Worm (Caenorhabditis elegans): Measurements from ENCODE around the gene pkg-2.
A peak's percentile ranks its signal among the peaks of the same experiment; 100 is the strongest.

The pkg-2 gene

ce11 chrIV:8476880-8477279, 43.8 kb upstream of the pkg-2 start, which contains the start of gene spp-10:
TSS of gene spp-10 (plus strand) at chrIV:8477180.
- no peak for TF ChIP-seq lsy-2 (tag; optimal IDR thresholded peaks at IDR 0.05)
- TF ChIP-seq Y116A8C.19 (tag; optimal IDR thresholded peaks at IDR 0.05; ENCODE audit: borderline replicate concordance): no peak
- peak; percentile 49 for TF ChIP-seq rnt-1 (tag; optimal IDR thresholded peaks at IDR 0.05)
- TF ChIP-seq grh-1 (GFP tag; IDR thresholded peaks at IDR 0.05): no peak

DNA sequence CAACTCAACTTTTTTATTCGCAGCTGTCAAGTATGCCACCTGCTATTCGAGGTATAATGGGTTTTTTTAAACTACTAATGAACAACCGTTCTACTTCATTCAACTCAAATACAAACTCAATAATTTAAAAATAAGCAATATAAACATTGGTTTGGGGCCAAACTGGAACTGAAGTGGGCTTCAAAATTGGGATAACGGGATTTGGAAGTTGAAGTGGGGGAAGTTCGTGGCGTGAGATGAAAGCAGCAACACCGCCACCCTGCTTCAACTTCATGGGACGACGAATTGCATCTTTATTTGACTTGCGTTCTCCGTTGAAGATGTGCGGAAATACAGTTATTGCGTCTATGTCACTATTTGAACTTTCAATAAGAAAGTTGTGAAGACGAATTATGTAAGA, 42.2 kb upstream of the pkg-2 start:
- TF ChIP-seq xbp-1 (tag; optimal IDR thresholded peaks at IDR 0.05) (no peak), ztf-11 (tag; optimal IDR thresholded peaks at IDR 0.05) (no peak), egl-27 (tag; optimal IDR thresholded peaks at IDR 0.05) (no peak), grh-1 (GFP tag; IDR thresholded peaks at IDR 0.05) (no peak), nhr-20 (tag; optimal IDR thresholded peaks at IDR 0.05) (no peak), nhr-71 (tag; optimal IDR thresholded peaks at IDR 0.05) (peak; percentile 6), nhr-237 (tag; optimal IDR thresholded peaks at IDR 0.05) (no peak), jun-1 (tag; optimal IDR thresholded peaks at IDR 0.05) (no peak), nhr-90 (tag; optimal IDR thresholded peaks at IDR 0.05; ENCODE audit: poor library complexity) (no peak)

DNA sequence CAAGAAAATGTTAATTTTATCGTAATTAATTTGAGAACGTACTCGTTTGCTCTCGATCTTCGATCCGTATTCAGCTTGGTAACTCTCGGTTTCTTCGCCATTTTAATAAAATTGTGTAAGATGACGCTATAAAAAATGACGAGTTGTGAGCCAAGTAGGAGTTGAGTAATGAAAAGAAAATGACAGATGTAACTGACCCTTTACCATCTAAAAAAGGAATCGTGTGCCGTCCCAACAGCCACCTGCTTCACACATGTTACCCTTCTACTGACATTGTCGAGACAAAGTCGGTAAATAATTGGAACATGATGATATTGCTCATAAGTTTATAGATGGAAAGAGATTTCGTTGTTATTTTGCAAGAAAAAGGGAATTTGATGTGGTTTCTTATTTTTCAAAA, 41.3 kb upstream of the pkg-2 start, which contains the start of gene hlh-12:
Gene hlh-12, minus strand, starts transcription at position 101 of the 400 bp plus-strand sequence.
- TF ChIP-seq ceh-63 (GFP tag; optimal IDR thresholded peaks at IDR 0.05) (no peak), efl-1 (optimal IDR thresholded peaks at IDR 0.05) (no peak), efl-1 (GFP tag; optimal IDR thresholded peaks at IDR 0.05 in 1 of 2) (peak in 1 of 2 experiments; percentile 21)

- TF ChIP-seq dsc-1 (tag; optimal IDR thresholded peaks at IDR 0.05) (no peak), nhr-20 (tag; optimal IDR thresholded peaks at IDR 0.05) (peak; percentile 48), mdl-1 (tag; optimal IDR thresholded peaks at IDR 0.05) (peak in 1 of 2 experiments; percentile 25), lin-35 (GFP tag; optimal IDR thresholded peaks at IDR 0.05) (peak in 1 of 2 experiments; percentile 45), lin-15B (tag; optimal IDR thresholded peaks at IDR 0.05) (no peak), skn-1 (tag; optimal IDR thresholded peaks at IDR 0.05) (no peak), elt-2 (tag; optimal IDR thresholded peaks at IDR 0.05) (peak; percentile 96), efl-1 (optimal IDR thresholded peaks at IDR 0.05) (no peak), efl-1 (GFP tag; optimal IDR thresholded peaks at IDR 0.05 in 1 of 2) (peak in 1 of 2 experiments; percentile 45)
These were observed 39.4 kb upstream of the pkg-2 start, which contains the start of gene spp-8 for ce11 chrIV:8481308-8481707. TSS of gene spp-8 (plus strand) at chrIV:8481664.

- TF ChIP-seq unc-30 (tag; optimal IDR thresholded peaks at IDR 0.05) (no peak), ztf-11 (tag; optimal IDR thresholded peaks at IDR 0.05) (no peak), Y116A8C.19 (tag; optimal IDR thresholded peaks at IDR 0.05; ENCODE audit: borderline replicate concordance) (no peak), lin-13 (GFP tag; optimal IDR thresholded peaks at IDR 0.05) (no peak), ceh-8 (GFP tag; optimal IDR thresholded peaks at IDR 0.05) (no peak), fos-1 (tag; optimal IDR thresholded peaks at IDR 0.05) (no peak), ztf-4 (tag; optimal IDR thresholded peaks at IDR 0.05) (no peak), nhr-19 (GFP tag; conservative IDR thresholded peaks at IDR 0.05) (no peak), lin-14 (GFP tag; optimal IDR thresholded peaks at IDR 0.05) (no peak), aha-1 (tag; optimal IDR thresholded peaks at IDR 0.05) (no peak), pqm-1 (tag; optimal IDR thresholded peaks at IDR 0.05) (no peak), jun-1 (tag; optimal IDR thresholded peaks at IDR 0.05) (no peak), egl-13 (tag; optimal IDR thresholded peaks at IDR 0.05) (no peak), hlh-4 (tag; optimal IDR thresholded peaks at IDR 0.05) (no peak)
These were observed 33.5 kb upstream of the pkg-2 start, which contains the start of gene srlf-3 for ce11 chrIV:8487183-8487582. TSS of gene srlf-3 (plus strand) at chrIV:8487483.

- no peak for TF ChIP-seq aha-1 (tag; optimal IDR thresholded peaks at IDR 0.05)
- no peak for TF ChIP-seq nhr-77 (tag; optimal IDR thresholded peaks at IDR 0.05)
- TF ChIP-seq C16A3.4 (tag; optimal IDR thresholded peaks at IDR 0.05): no peak
- TF ChIP-seq tlp-1 (tag; optimal IDR thresholded peaks at IDR 0.05): no peak
- TF ChIP-seq sup-37 (GFP tag; optimal IDR thresholded peaks at IDR 0.05): no peak
- TF ChIP-seq efl-3 (GFP tag; optimal IDR thresholded peaks at IDR 0.05): no peak
- no peak for TF ChIP-seq unc-130 (tag; optimal IDR thresholded peaks at IDR 0.05)
- TF ChIP-seq pax-3 (tag; optimal IDR thresholded peaks at IDR 0.05): no peak
- TF ChIP-seq unc-30 (tag; optimal IDR thresholded peaks at IDR 0.05): no peak
- no peak for TF ChIP-seq unc-62 (GFP tag; optimal IDR thresholded peaks at IDR 0.05)
- no peak for TF ChIP-seq nhr-90 (tag; optimal IDR thresholded peaks at IDR 0.05; ENCODE audit: poor library complexity)
- TF ChIP-seq jun-1 (tag; optimal IDR thresholded peaks at IDR 0.05): no peak
- TF ChIP-seq efl-1 (optimal IDR thresholded peaks at IDR 0.05): no peak
- no peak for TF ChIP-seq efl-1 (GFP tag; optimal IDR thresholded peaks at IDR 0.05 in 1 of 2)
- no peak for TF ChIP-seq Y116A8C.19 (tag; optimal IDR thresholded peaks at IDR 0.05; ENCODE audit: borderline replicate concordance)
- TF ChIP-seq fkh-4 (tag; optimal IDR thresholded peaks at IDR 0.05; ENCODE audit: borderline replicate concordance): no peak
- TF ChIP-seq ceh-8 (GFP tag; optimal IDR thresholded peaks at IDR 0.05): no peak
- no peak for TF ChIP-seq egl-13 (tag; optimal IDR thresholded peaks at IDR 0.05)
- no peak for TF ChIP-seq fkh-8 (tag; optimal IDR thresholded peaks at IDR 0.05)
- TF ChIP-seq rnt-1 (tag; optimal IDR thresholded peaks at IDR 0.05): no peak
These were observed 32.7 kb upstream of the pkg-2 start for ce11 chrIV:8488043-8488442.

All from whole organism, L1 larva.